Fruit fly (Drosophila melanogaster) whole organism, pupa: ENCODE data around the gene CG12945.

Experiments used
- CG10348 ChIP-seq: fragments of 200-800 bp; sonication (Bioruptor generic); IDR thresholded peaks from 2 replicates; pipeline ENCODE4 v1.3.6; 2022; ENCODE audit warnings: missing biosample characterization, missing genetic modification characterization
- CG12605 ChIP-seq: fragments of 200-800 bp; sonication (Bioruptor generic); IDR thresholded peaks from 2 replicates; pipeline ENCODE4 v1.3.6; 2022; ENCODE audit warnings: missing biosample characterization, missing genetic modification characterization
- CG13204 ChIP-seq: fragments of 200-800 bp; sonication (Bioruptor generic); optimal IDR thresholded peaks from 2 replicates; lab custom pipeline; 2018; ENCODE audit warnings: missing biosample characterization, mild to moderate bottlenecking, missing genetic modification characterization, moderate library complexity
- CG14655 ChIP-seq: fragments of 200-800 bp; sonication (Bioruptor generic); optimal IDR thresholded peaks from 3 replicates; lab custom pipeline; 2017; ENCODE audit warnings: mild to moderate bottlenecking, missing biosample characterization, missing genetic modification reagents, missing genetic modification characterization
- CG15710 ChIP-seq: fragments of 200-800 bp; sonication (Bioruptor generic); optimal IDR thresholded peaks from 2 replicates; lab custom pipeline; 2018; ENCODE audit warnings: missing biosample characterization, mild to moderate bottlenecking, missing genetic modification characterization, moderate library complexity
- CG17806 ChIP-seq: fragments of 200-800 bp; sonication (Bioruptor generic); optimal IDR thresholded peaks from 2 replicates; lab custom pipeline; 2018; ENCODE audit warnings: missing biosample characterization, mild to moderate bottlenecking, missing genetic modification characterization, moderate library complexity
- CG32121 ChIP-seq: fragments of 200-800 bp; sonication (Bioruptor generic); IDR thresholded peaks from 2 replicates; pipeline ENCODE4 v1.3.6; 2022; ENCODE audit warnings: missing biosample characterization, missing genetic modification characterization
- CG34367 ChIP-seq: fragments of 200-800 bp; sonication (Bioruptor generic); optimal IDR thresholded peaks from 2 replicates; lab custom pipeline; 2018; ENCODE audit warnings: missing biosample characterization, mild to moderate bottlenecking, missing genetic modification characterization
- CG4496 ChIP-seq: fragments of 200-800 bp; sonication (Bioruptor generic); IDR thresholded peaks from 3 replicates; pipeline ENCODE4 v1.3.6; 2022; ENCODE audit warnings: missing biosample characterization, missing genetic modification characterization
- CG8159 ChIP-seq: fragments of 200-800 bp; sonication (Bioruptor generic); optimal IDR thresholded peaks from 3 replicates; lab custom pipeline; 2018; ENCODE audit warnings: missing biosample characterization, mild to moderate bottlenecking, missing genetic modification characterization, moderate library complexity
- CG8301 ChIP-seq: fragments of 200-800 bp; sonication (Bioruptor generic); optimal IDR thresholded peaks from 2 replicates; lab custom pipeline; 2018; ENCODE audit warnings: missing biosample characterization, mild to moderate bottlenecking, missing genetic modification characterization
- CG9948 ChIP-seq: fragments of 200-800 bp; sonication (Bioruptor generic); optimal IDR thresholded peaks from 2 replicates; lab custom pipeline; 2018; ENCODE audit warnings: missing biosample characterization, mild to moderate bottlenecking, missing genetic modification characterization, moderate library complexity
- D1 ChIP-seq: fragments of 200-800 bp; sonication (Bioruptor generic); optimal IDR thresholded peaks from 2 replicates; lab custom pipeline; 2018; ENCODE audit warnings: missing biosample characterization, mild to moderate bottlenecking, missing genetic modification characterization, moderate library complexity
- EcR ChIP-seq: fragments of 200-800 bp; sonication (Bioruptor generic); optimal IDR thresholded peaks from 3 replicates; lab custom pipeline; 2019; ENCODE audit warnings: missing biosample characterization, missing genetic modification characterization, mild to moderate bottlenecking, moderate library complexity, missing genetic modification reagents
- Ets98B ChIP-seq: fragments of 200-800 bp; sonication (Bioruptor generic); IDR thresholded peaks from 2 replicates; pipeline ENCODE4 v1.3.6; 2022; ENCODE audit warnings: missing biosample characterization, missing genetic modification characterization
- Pif1A ChIP-seq: fragments of 200-800 bp; sonication (Bioruptor generic); optimal IDR thresholded peaks from 3 replicates; lab custom pipeline; 2016; ENCODE audit warnings: missing biosample characterization, missing genetic modification characterization
- Pif1B ChIP-seq: fragments of 200-800 bp; sonication (Bioruptor generic); optimal IDR thresholded peaks from 3 replicates; lab custom pipeline; 2016; ENCODE audit warnings: missing biosample characterization, missing genetic modification characterization
- Snoo ChIP-seq: fragments of 200-800 bp; sonication (Bioruptor generic); optimal IDR thresholded peaks from 3 replicates; lab custom pipeline; 2017; ENCODE audit warnings: missing biosample characterization, mild to moderate bottlenecking, missing genetic modification characterization, inconsistent platforms
- fd96Ca ChIP-seq: fragments of 200-800 bp; sonication (Bioruptor generic); IDR thresholded peaks from 3 replicates; pipeline ENCODE4 v1.3.6; 2022; ENCODE audit warnings: missing biosample characterization, missing genetic modification characterization
- gl ChIP-seq: fragments of 200-800 bp; sonication (Bioruptor generic); optimal IDR thresholded peaks from 2 replicates; lab custom pipeline; 2018; ENCODE audit warnings: missing biosample characterization, mild to moderate bottlenecking, missing genetic modification characterization
- rn ChIP-seq: fragments of 200-800 bp; sonication (Bioruptor generic); IDR thresholded peaks from 2 replicates; pipeline ENCODE4 v1.3.6; 2022; ENCODE audit warnings: missing biosample characterization, missing genetic modification characterization

The CG12945 gene

dm6 chr3R:9746267-9746666, 44.8 kb downstream of the CG12945 start, which contains the start of gene CG34409:
Gene CG34409 (minus strand): TSS chr3R:9746367.
- TF ChIP-seq CG12605 (GFP tag; lab: Robert Waterston, UW) (no peak), EcR (GFP tag; lab: Kevin White, UChicago) (peak; percentile 9)

DNA sequence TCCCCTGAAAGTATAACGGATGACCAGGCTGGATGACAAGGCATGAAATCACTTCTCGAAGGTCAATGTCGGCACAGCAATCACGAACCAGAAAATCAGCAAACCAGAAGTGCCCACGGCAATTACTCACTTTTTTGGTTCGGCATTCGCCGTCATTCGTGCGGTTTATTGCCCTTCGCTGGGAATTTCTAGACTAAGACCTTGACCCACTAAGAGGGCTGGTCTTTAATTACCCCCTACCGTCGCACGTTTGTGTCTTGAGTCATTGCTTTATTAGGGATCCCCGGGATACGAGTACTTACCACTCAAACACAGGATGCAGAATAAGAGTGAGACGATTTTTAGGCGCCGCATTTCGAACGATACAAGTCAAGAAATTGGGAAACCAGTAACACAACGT, 45.6 kb downstream of the CG12945 start:
- peak; percentile 76 for TF ChIP-seq EcR (GFP tag; lab: Kevin White, UChicago)
- no peak for TF ChIP-seq CG32121

DNA sequence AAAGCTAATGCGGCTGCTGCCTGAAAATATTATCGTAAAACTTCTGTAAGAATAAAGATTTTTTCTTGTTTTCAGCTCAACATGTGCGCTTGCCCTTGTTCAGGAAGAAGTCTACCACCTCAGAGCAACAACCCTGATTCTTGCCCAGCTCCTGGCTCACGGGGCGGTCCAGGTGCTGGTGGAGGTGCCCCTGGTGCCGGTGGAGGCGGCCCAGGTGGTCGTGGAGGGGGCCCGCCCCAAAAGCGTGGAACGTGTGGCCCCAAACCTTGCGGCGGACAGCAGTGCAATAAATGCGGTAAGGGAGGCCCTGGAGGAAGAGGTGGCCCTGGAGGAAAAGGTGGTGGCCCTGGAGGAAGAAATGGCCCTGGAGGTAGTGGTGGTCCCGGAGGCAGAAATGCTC, 47.0 kb downstream of the CG12945 start:
- no peak for TF ChIP-seq rn (GFP tag; lab: Robert Waterston, UW)
- no peak for TF ChIP-seq Pif1A (GFP tag; lab: Kevin White, UChicago)

DNA sequence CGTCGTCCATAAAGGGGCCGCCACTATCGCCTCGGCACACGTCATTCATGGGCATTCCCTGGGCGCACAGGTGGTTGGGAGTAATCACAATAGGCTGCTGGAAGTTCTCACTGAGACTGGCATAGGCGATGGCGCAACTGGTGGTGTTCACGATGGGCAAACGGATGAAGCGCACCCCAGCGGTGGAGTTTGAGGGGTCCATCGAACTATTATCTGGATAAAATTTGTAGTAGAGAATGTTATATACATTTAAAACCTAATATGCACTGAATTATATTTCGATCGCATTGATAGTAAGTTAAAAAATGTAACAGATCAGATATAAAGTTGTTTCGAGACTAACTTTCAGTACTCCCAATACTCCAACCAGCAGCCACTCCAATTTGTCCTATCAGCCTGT, 47.8 kb downstream of the CG12945 start, which contains the start of gene CG31415:
CG31415 (plus strand) TSS at position 301 of the 400 bp plus-strand sequence.
- TF ChIP-seq CG32121 (no peak), CG8159 (tag; lab: Kevin White, UChicago) (no peak), CG12605 (GFP tag; lab: Robert Waterston, UW) (no peak), CG4496 (no peak), CG9948 (tag; lab: Kevin White, UChicago) (no peak), gl (tag; lab: Kevin White, UChicago) (no peak), Pif1A (GFP tag; lab: Kevin White, UChicago) (no peak), Pif1B (GFP tag; lab: Kevin White, UChicago) (no peak), CG34367 (tag; lab: Kevin White, UChicago) (no peak), CG14655 (no peak), fd96Ca (GFP tag; lab: Robert Waterston, UW) (no peak), CG10348 (no peak), CG8301 (tag; lab: Kevin White, UChicago) (no peak), D1 (tag; lab: Kevin White, UChicago) (no peak), Snoo (tag; lab: Kevin White, UChicago) (no peak), CG15710 (tag; lab: Kevin White, UChicago) (no peak), rn (GFP tag; lab: Robert Waterston, UW) (no peak), EcR (GFP tag; lab: Kevin White, UChicago) (no peak)
- TF ChIP-seq, all 21 proteins: peak for 0

- no peak for TF ChIP-seq EcR (GFP tag; lab: Kevin White, UChicago)
- no peak for TF ChIP-seq D1 (tag; lab: Kevin White, UChicago)
- TF ChIP-seq CG13204 (GFP tag; lab: Kevin White, UChicago): no peak
- TF ChIP-seq Snoo (tag; lab: Kevin White, UChicago): no peak
- no peak for TF ChIP-seq CG10348
- TF ChIP-seq CG4496: no peak
- TF ChIP-seq gl (tag; lab: Kevin White, UChicago): no peak
- no peak for TF ChIP-seq CG12605 (GFP tag; lab: Robert Waterston, UW)
- no peak for TF ChIP-seq rn (GFP tag; lab: Robert Waterston, UW)
- no peak for TF ChIP-seq CG15710 (tag; lab: Kevin White, UChicago)
- no peak for TF ChIP-seq CG34367 (tag; lab: Kevin White, UChicago)
- TF ChIP-seq fd96Ca (GFP tag; lab: Robert Waterston, UW): no peak
- TF ChIP-seq CG14655: no peak
- TF ChIP-seq CG9948 (tag; lab: Kevin White, UChicago): no peak
- TF ChIP-seq CG32121: no peak
- no peak for TF ChIP-seq Ets98B (GFP tag; lab: Robert Waterston, UW)
- TF ChIP-seq CG17806 (tag; lab: Kevin White, UChicago): no peak
- TF ChIP-seq Pif1A (GFP tag; lab: Kevin White, UChicago): no peak
- no peak for TF ChIP-seq CG8159 (tag; lab: Kevin White, UChicago)
- no peak for TF ChIP-seq Pif1B (GFP tag; lab: Kevin White, UChicago)
Measured at dm6 chr3R:9740713-9741112, 50.3 kb downstream of the CG12945 start, which contains the start of gene Pnn. Gene Pnn (plus strand): TSS chr3R:9740899.

DNA sequence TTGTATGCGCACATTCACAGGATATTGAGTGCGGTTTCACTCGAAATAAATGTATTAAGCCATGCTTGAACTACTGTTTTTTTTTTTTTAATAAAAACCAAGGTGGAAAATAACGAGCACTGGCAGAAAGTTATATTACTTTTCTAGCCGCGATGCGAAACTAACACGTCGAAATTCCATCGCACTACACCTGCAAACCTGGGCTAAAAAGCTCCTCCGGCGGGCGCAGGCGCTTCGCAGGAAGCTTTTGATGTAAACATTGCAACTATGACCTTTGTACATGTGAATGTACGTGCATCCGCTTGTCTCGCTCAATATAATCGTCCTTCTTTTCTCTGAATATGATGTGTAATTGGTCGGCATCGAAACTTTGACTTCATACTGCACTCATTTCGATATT, 51.2 kb downstream of the CG12945 start, which contains the start of gene side-VII:
side-VII (minus strand) TSS at position 187 of the 400 bp plus-strand sequence.
- TF ChIP-seq CG17806 (tag; lab: Kevin White, UChicago) (no peak), CG9948 (tag; lab: Kevin White, UChicago) (no peak), CG14655 (no peak), fd96Ca (GFP tag; lab: Robert Waterston, UW) (no peak), gl (tag; lab: Kevin White, UChicago) (no peak), Pif1A (GFP tag; lab: Kevin White, UChicago) (no peak), CG8301 (tag; lab: Kevin White, UChicago) (no peak), CG4496 (no peak), CG34367 (tag; lab: Kevin White, UChicago) (no peak), CG12605 (GFP tag; lab: Robert Waterston, UW) (no peak), D1 (tag; lab: Kevin White, UChicago) (no peak), Pif1B (GFP tag; lab: Kevin White, UChicago) (no peak), CG15710 (tag; lab: Kevin White, UChicago) (no peak), Ets98B (GFP tag; lab: Robert Waterston, UW) (no peak), CG8159 (tag; lab: Kevin White, UChicago) (no peak), Snoo (tag; lab: Kevin White, UChicago) (no peak), CG13204 (GFP tag; lab: Kevin White, UChicago) (no peak)
- TF ChIP-seq, all 21 proteins: peak for 0
